Worm (Caenorhabditis elegans): ENCODE data around the gene srd-7.

ce11 chrIV:10784085-10784484 is 2.5 kb downstream of the srd-7 start:
- TF ChIP-seq C34F6.9 (tag; optimal IDR thresholded peaks at IDR 0.05) (no peak), elt-1 (tag; optimal IDR thresholded peaks at IDR 0.05) (no peak), snpc-4 (tag; optimal IDR thresholded peaks at IDR 0.05) (no peak), ama-1 (optimal IDR thresholded peaks at IDR 0.05) (no peak), nhr-11 (tag; optimal IDR thresholded peaks at IDR 0.05) (no peak)

Measured in whole organism, L2 larva.